Fruit fly (Drosophila melanogaster) whole organism, wandering third instar larva: ENCODE results near the gene CG10194.
A peak's percentile ranks its signal among the peaks of the same experiment; 100 is the strongest.

Experiments
- Abd-B ChIP-seq: fragments of >200 bp; optimal IDR thresholded peaks from 2 replicates; lab custom pipeline; 2017; ENCODE audit warnings: missing biosample characterization, missing genetic modification characterization
- CG32264 ChIP-seq: fragments of 200-800 bp; sonication (Bioruptor generic); optimal IDR thresholded peaks from 2 replicates; lab custom pipeline; 2016; ENCODE audit warnings: missing biosample characterization, missing genetic modification characterization
- CG9705 ChIP-seq: fragments of 200-800 bp; sonication (Bioruptor generic); optimal IDR thresholded peaks from 2 replicates; lab custom pipeline; 2018; ENCODE audit warnings: missing biosample characterization, mild to moderate bottlenecking, missing genetic modification characterization
- CrebA ChIP-seq: fragments of 200-800 bp; sonication (Bioruptor generic); optimal IDR thresholded peaks from 2 replicates; lab custom pipeline; 2016; ENCODE audit warnings: missing biosample characterization, mild to moderate bottlenecking, missing genetic modification characterization, borderline replicate concordance
- Dfd ChIP-seq: fragments of >200 bp; optimal IDR thresholded peaks from 2 replicates; lab custom pipeline; 2017; ENCODE audit warnings: missing biosample characterization, missing genetic modification characterization
- Dif ChIP-seq: fragments of 200-275, 200-300 bp; sonication (Bioruptor generic); optimal IDR thresholded peaks from 2 replicates; lab custom pipeline; 2018; ENCODE audit warnings: missing biosample characterization, missing genetic modification characterization; ENCODE audit not compliant: partially characterized antibody
- GATAd ChIP-seq: sonication (Bioruptor generic); optimal IDR thresholded peaks from 2 replicates; lab custom pipeline; 2016; ENCODE audit warnings: missing biosample characterization, missing genetic modification characterization
- HLH106 ChIP-seq: fragments of 200-800 bp; optimal IDR thresholded peaks from 3 replicates; lab custom pipeline; 2019; ENCODE audit warnings: missing biosample characterization, mild to moderate bottlenecking, missing genetic modification characterization, moderate library complexity
- Hnf4 ChIP-seq: fragments of 200-800 bp; sonication (Bioruptor generic); optimal IDR thresholded peaks from 2 replicates; lab custom pipeline; 2016; ENCODE audit warnings: missing biosample characterization, mild to moderate bottlenecking, missing genetic modification characterization
- Hr78 ChIP-seq: fragments of >200 bp; optimal IDR thresholded peaks from 2 replicates; lab custom pipeline; 2017; ENCODE audit warnings: missing biosample characterization, missing genetic modification characterization
- Hr83 ChIP-seq: fragments of 200-300 bp; sonication (Bioruptor generic); optimal IDR thresholded peaks from 2 replicates; lab custom pipeline; 2016; ENCODE audit warnings: missing biosample characterization, mild to moderate bottlenecking, missing genetic modification characterization, moderate library complexity; ENCODE audit not compliant: poor library complexity, severe bottlenecking
- Jra ChIP-seq: sonication (Bioruptor generic); optimal IDR thresholded peaks from 2 replicates; lab custom pipeline; 2016; ENCODE audit warnings: missing biosample characterization, missing genetic modification characterization
- Mio ChIP-seq: sonication (Bioruptor generic); optimal IDR thresholded peaks from 2 replicates; lab custom pipeline; 2016; ENCODE audit warnings: missing biosample characterization, missing genetic modification characterization
- Myc ChIP-seq: fragments of >200 bp; optimal IDR thresholded peaks from 2 replicates; lab custom pipeline; 2017
- N ChIP-seq: fragments of >200 bp; optimal IDR thresholded peaks from 2 replicates; lab custom pipeline; 2018; ENCODE audit warnings: missing biosample characterization, missing external identifiers, missing genetic modification characterization
- OdsH ChIP-seq: fragments of 200-800 bp; sonication (Bioruptor generic); optimal IDR thresholded peaks from 2 replicates; lab custom pipeline; 2016; ENCODE audit warnings: missing biosample characterization, mild to moderate bottlenecking, missing genetic modification characterization
- Rel ChIP-seq, 2 experiments: fragments of 200-800 bp; sonication (Bioruptor generic) in 1 of 2; optimal IDR thresholded peaks; 2 replicates in 1 of 2; 3 replicates in 1 of 2; lab custom pipeline; 2016 to 2019; ENCODE audit warnings: mild to moderate bottlenecking in 2 of 2, missing biosample characterization in 2 of 2, missing genetic modification characterization in 2 of 2, moderate library complexity in 1 of 2
- Sp1 ChIP-seq: fragments of 200-800 bp; sonication (Bioruptor generic); optimal IDR thresholded peaks from 3 replicates; lab custom pipeline; 2019; ENCODE audit warnings: missing biosample characterization, mild to moderate bottlenecking, missing genetic modification characterization, moderate library complexity
- Vsx2 ChIP-seq: fragments of 200-300, 225-300 bp; sonication (Bioruptor generic); optimal IDR thresholded peaks from 2 replicates; lab custom pipeline; 2018; ENCODE audit warnings: missing biosample characterization, missing genetic modification characterization; ENCODE audit not compliant: partially characterized antibody
- br ChIP-seq: fragments of 200-800 bp; sonication (Bioruptor generic); optimal IDR thresholded peaks from 2 replicates; lab custom pipeline; 2016; ENCODE audit warnings: missing biosample characterization, missing genetic modification characterization
- brk ChIP-seq: fragments of 200-800 bp; sonication (Bioruptor generic); optimal IDR thresholded peaks from 2 replicates; lab custom pipeline; 2016; ENCODE audit warnings: missing biosample characterization, mild to moderate bottlenecking, missing genetic modification characterization
- dl ChIP-seq, 2 experiments: fragments of 175-275, 200-275 bp in 1 of 2; fragments of 200-275 bp in 1 of 2; sonication (Bioruptor generic); optimal IDR thresholded peaks; lab custom pipeline; 2018; ENCODE audit warnings: mild to moderate bottlenecking in 2 of 2, missing biosample characterization in 2 of 2, missing genetic modification characterization in 2 of 2, moderate library complexity in 2 of 2; ENCODE audit not compliant: partially characterized antibody in 2 of 2, insufficient read depth in 1 of 2
- dmrt93B ChIP-seq: fragments of 200-800 bp; sonication (Bioruptor generic); optimal IDR thresholded peaks from 2 replicates; lab custom pipeline; 2018; ENCODE audit warnings: missing biosample characterization, mild to moderate bottlenecking, missing genetic modification characterization
- dsf ChIP-seq: sonication (Bioruptor generic); optimal IDR thresholded peaks from 2 replicates; lab custom pipeline; 2016; ENCODE audit warnings: missing biosample characterization, missing genetic modification characterization, borderline replicate concordance
- ey ChIP-seq: fragments of 200-800 bp; sonication (Bioruptor generic); optimal IDR thresholded peaks from 2 replicates; lab custom pipeline; 2016; ENCODE audit warnings: missing biosample characterization, missing genetic modification characterization
- foxo ChIP-seq, 2 experiments: fragments of 200-800 bp; sonication (Bioruptor generic); optimal IDR thresholded peaks; 2 replicates in 1 of 2; 3 replicates in 1 of 2; lab custom pipeline; 2016 to 2017; ENCODE audit warnings: missing biosample characterization in 2 of 2, missing genetic modification characterization in 2 of 2
- fru ChIP-seq: fragments of 200-800 bp; sonication (Bioruptor generic); optimal IDR thresholded peaks from 3 replicates; lab custom pipeline; 2016; ENCODE audit warnings: missing biosample characterization, mild to moderate bottlenecking, missing genetic modification characterization
- h ChIP-seq: fragments of 200-800 bp; sonication (Bioruptor generic); optimal IDR thresholded peaks from 3 replicates; lab custom pipeline; 2016; ENCODE audit warnings: missing biosample characterization, mild to moderate bottlenecking, missing genetic modification characterization
- jim ChIP-seq: fragments of 175-275, 200-325 bp; sonication (Bioruptor generic); optimal IDR thresholded peaks from 2 replicates; lab custom pipeline; 2016; ENCODE audit warnings: missing biosample characterization, mild to moderate bottlenecking, missing genetic modification characterization
- lola ChIP-seq: fragments of >200 bp; optimal IDR thresholded peaks from 2 replicates; lab custom pipeline; 2017; ENCODE audit warnings: missing biosample characterization, missing genetic modification characterization
- pan ChIP-seq: fragments of >200 bp; optimal IDR thresholded peaks from 2 replicates; lab custom pipeline; 2017
- psq ChIP-seq: fragments of 200-800 bp; sonication (Bioruptor generic); optimal IDR thresholded peaks from 3 replicates; lab custom pipeline; 2017; ENCODE audit warnings: missing biosample characterization, mild to moderate bottlenecking, missing genetic modification characterization, moderate library complexity
- rgr ChIP-seq: fragments of 200-800 bp; sonication (Bioruptor generic); optimal IDR thresholded peaks from 3 replicates; lab custom pipeline; 2016; ENCODE audit warnings: missing biosample characterization, mild to moderate bottlenecking, missing genetic modification characterization
- sage ChIP-seq: fragments of 200-800 bp; sonication (Bioruptor generic); optimal IDR thresholded peaks from 2 replicates; lab custom pipeline; 2016; ENCODE audit warnings: missing biosample characterization, mild to moderate bottlenecking, missing genetic modification characterization
- sv ChIP-seq: fragments of 200-800 bp; sonication (Bioruptor generic); optimal IDR thresholded peaks from 3 replicates; lab custom pipeline; 2016; ENCODE audit warnings: missing biosample characterization, missing genetic modification characterization
- tai ChIP-seq: sonication (Bioruptor generic); optimal IDR thresholded peaks from 2 replicates; lab custom pipeline; 2016; ENCODE audit warnings: missing biosample characterization, missing genetic modification characterization
- usp ChIP-seq: fragments of >200 bp; optimal IDR thresholded peaks from 2 replicates; lab custom pipeline; 2017; ENCODE audit warnings: missing biosample characterization, missing genetic modification characterization
- woc ChIP-seq: sonication (Bioruptor generic); optimal IDR thresholded peaks from 2 replicates; lab custom pipeline; 2016; ENCODE audit warnings: missing biosample characterization, mild to moderate bottlenecking, missing genetic modification characterization

Gene CG10194

dm6 chr2L:19528308-19528707, 38.4 kb upstream of the CG10194 start:
- TF ChIP-seq GATAd (GFP tag; lab: Kevin White, UChicago) (no peak), br (GFP tag; lab: Kevin White, UChicago) (peak; percentile 93), Dif (GFP tag; lab: Kevin White, UChicago) (no peak), tai (GFP tag; lab: Kevin White, UChicago) (no peak), Abd-B (GFP tag; lab: Kevin White, UChicago) (no peak), Hr78 (no peak), Mio (GFP tag; lab: Kevin White, UChicago) (peak; percentile 46), sv (GFP tag; lab: Kevin White, UChicago) (peak; percentile 95), dsf (GFP tag; lab: Kevin White, UChicago) (peak; percentile 25), Jra (GFP tag; lab: Kevin White, UChicago) (no peak), dl (GFP tag; optimal IDR thresholded peaks at IDR 0.05; lab: Kevin White, UChicago; ENCODE audit: insufficient read depth in 1 of 2, partially characterized antibody in 2 of 2) (no peak), ey (peak; percentile 96), lola (GFP tag; lab: Kevin White, UChicago) (no peak), Hnf4 (GFP tag; lab: Kevin White, UChicago) (no peak), foxo (GFP tag; optimal IDR thresholded peaks at IDR 0.05; lab: Kevin White, UChicago) (peak; percentile 77 to 98), CG9705 (no peak), HLH106 (tag; lab: Kevin White, UChicago) (peak; percentile 76), pan (lab: Kevin White, UChicago) (no peak), Dfd (no peak), CrebA (GFP tag; lab: Kevin White, UChicago) (no peak), N (GFP tag; lab: Kevin White, UChicago) (no peak), psq (GFP tag; lab: Kevin White, UChicago) (peak; percentile 90), sage (GFP tag; lab: Kevin White, UChicago) (no peak), h (GFP tag; lab: Kevin White, UChicago) (peak; percentile 95), usp (no peak), Rel (GFP tag; optimal IDR thresholded peaks at IDR 0.05; lab: Kevin White, UChicago) (peak; percentile 80), Rel (tag; optimal IDR thresholded peaks at IDR 0.05; lab: Kevin White, UChicago) (no peak), Vsx2 (GFP tag; lab: Kevin White, UChicago) (no peak), jim (GFP tag; lab: Kevin White, UChicago) (no peak), Myc (lab: Kevin White, UChicago) (no peak), fru (GFP tag; lab: Kevin White, UChicago) (peak; percentile 98), Sp1 (peak; percentile 96), brk (no peak), woc (peak; percentile 45), Hr83 (GFP tag; lab: Kevin White, UChicago) (peak; percentile 21), rgr (GFP tag; lab: Kevin White, UChicago) (peak; percentile 94), CG32264 (GFP tag; lab: Kevin White, UChicago) (peak; percentile 53), dmrt93B (GFP tag; lab: Kevin White, UChicago) (peak; percentile 30), OdsH (GFP tag; lab: Kevin White, UChicago) (peak; percentile 94)

DNA sequence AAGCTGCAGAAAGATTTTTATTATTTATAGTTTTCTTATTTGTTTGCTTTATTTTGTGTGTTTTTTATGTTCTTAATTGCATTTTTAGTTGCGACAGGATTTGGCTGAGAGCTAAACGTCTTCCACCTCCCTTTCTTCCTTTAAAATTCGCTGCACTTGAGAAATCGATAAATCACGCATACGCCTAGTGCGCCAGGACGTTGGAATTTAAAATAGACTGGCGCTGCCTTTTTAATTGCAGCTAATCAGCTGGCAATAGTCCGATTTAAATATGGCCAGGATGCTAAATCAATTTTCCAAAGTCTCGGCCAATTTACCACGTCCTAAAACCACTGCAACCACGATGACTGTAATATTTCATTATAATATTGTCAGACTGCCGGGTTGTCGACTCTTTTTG, 36.9 kb upstream of the CG10194 start:
- TF ChIP-seq Abd-B (GFP tag; lab: Kevin White, UChicago) (no peak), Hr83 (GFP tag; lab: Kevin White, UChicago) (no peak), Hr78 (no peak), CrebA (GFP tag; lab: Kevin White, UChicago) (no peak), CG9705 (no peak), Dif (GFP tag; lab: Kevin White, UChicago) (no peak), Myc (lab: Kevin White, UChicago) (no peak), Hnf4 (GFP tag; lab: Kevin White, UChicago) (no peak), GATAd (GFP tag; lab: Kevin White, UChicago) (no peak), N (GFP tag; lab: Kevin White, UChicago) (no peak), Mio (GFP tag; lab: Kevin White, UChicago) (no peak), jim (GFP tag; lab: Kevin White, UChicago) (no peak), Vsx2 (GFP tag; lab: Kevin White, UChicago) (no peak), lola (GFP tag; lab: Kevin White, UChicago) (no peak), fru (GFP tag; lab: Kevin White, UChicago) (no peak), dsf (GFP tag; lab: Kevin White, UChicago) (no peak), Sp1 (no peak), Jra (GFP tag; lab: Kevin White, UChicago) (no peak)
